Worm (Caenorhabditis elegans) whole organism, L1 larva: ENCODE measurements around the gene lrch-1.
A peak's percentile ranks its signal among the peaks of the same experiment; 100 is the strongest.

Source experiments
- C04F5.9 ChIP-seq: sonication (generic microtip); optimal IDR thresholded peaks from 2 replicates; lab custom pipeline; 2016; ENCODE audit warnings: missing genetic modification characterization, missing compliant biosample characterization
- C16A3.4 ChIP-seq: fragments of 150-350 bp; optimal IDR thresholded peaks from 2 replicates; lab custom pipeline; 2014; ENCODE audit warnings: missing biosample characterization, missing genetic modification characterization
- C34B4.2 ChIP-seq: sonication (generic microtip); optimal IDR thresholded peaks from 2 replicates; lab custom pipeline; 2017; ENCODE audit warnings: mild to moderate bottlenecking, missing genetic modification characterization, missing compliant biosample characterization
- F16B12.6 ChIP-seq: fragments of 150-350 bp; optimal IDR thresholded peaks from 2 replicates; lab custom pipeline; 2014; ENCODE audit warnings: missing biosample characterization, missing genetic modification characterization
- aly-2 ChIP-seq: fragments of 150-350 bp; optimal IDR thresholded peaks from 2 replicates; lab custom pipeline; 2014; ENCODE audit warnings: missing biosample characterization, missing genetic modification characterization
- ama-1 ChIP-seq: fragments of 150-350 bp; optimal IDR thresholded peaks from 2 replicates; lab custom pipeline; 2014
- ceh-8 ChIP-seq: fragments of 200-800 bp; sonication (Bioruptor generic); optimal IDR thresholded peaks from 2 replicates; lab custom pipeline; 2018; ENCODE audit warnings: mild to moderate bottlenecking, missing genetic modification characterization, moderate library complexity, missing compliant biosample characterization
- ces-1 ChIP-seq: fragments of 150-350 bp; optimal IDR thresholded peaks from 2 replicates; lab custom pipeline; 2014; ENCODE audit warnings: missing biosample characterization, missing genetic modification reagents, missing genetic modification characterization
- dsc-1 ChIP-seq: sonication (generic microtip); optimal IDR thresholded peaks from 2 replicates; lab custom pipeline; 2016; ENCODE audit warnings: mild to moderate bottlenecking, missing genetic modification characterization, missing compliant biosample characterization
- efl-1 ChIP-seq, 4 experiments: fragments of 150-350 bp; optimal IDR thresholded peaks in 3 of 4; peaks in 1 of 4; 1 replicate in 1 of 4; 2 replicates in 3 of 4; lab custom pipeline; 2014; ENCODE audit warnings: missing biosample characterization in 2 of 4, missing genetic modification characterization in 2 of 4, missing genetic modification reagents in 2 of 4
- efl-3 ChIP-seq: fragments of 200-800 bp; sonication (Bioruptor generic); optimal IDR thresholded peaks from 2 replicates; lab custom pipeline; 2018; ENCODE audit warnings: mild to moderate bottlenecking, missing genetic modification characterization, missing compliant biosample characterization
- elt-2 ChIP-seq: sonication (generic microtip); optimal IDR thresholded peaks from 2 replicates; lab custom pipeline; 2016; ENCODE audit warnings: missing genetic modification characterization, mild to moderate bottlenecking, inconsistent platforms, missing compliant biosample characterization, missing genetic modification reagents
- elt-3 ChIP-seq, 6 experiments: fragments of 150-350 bp in 1 of 6; sonication (generic microtip); optimal IDR thresholded peaks; 2 replicates each; lab custom pipeline; 2017 to 2018; ENCODE audit warnings: missing biosample characterization in 6 of 6, missing genetic modification characterization in 6 of 6, inconsistent platforms in 1 of 6
- ets-5 ChIP-seq: fragments of 200-800 bp; sonication (Bioruptor generic); IDR thresholded peaks from 2 replicates; pipeline ENCODE4 v1.3.6; 2022; ENCODE audit warnings: missing genetic modification characterization, missing compliant biosample characterization
- fos-1 ChIP-seq: fragments of 150-350 bp; optimal IDR thresholded peaks from 2 replicates; lab custom pipeline; 2014; ENCODE audit warnings: missing biosample characterization, missing genetic modification characterization
- grh-1 ChIP-seq: fragments of 200-800 bp; sonication (Bioruptor generic); IDR thresholded peaks from 2 replicates; pipeline ENCODE4 v1.3.6; 2022; ENCODE audit warnings: missing genetic modification reagents, missing genetic modification characterization, missing compliant biosample characterization
- hlh-17 ChIP-seq: fragments of 200-800 bp; sonication (Bioruptor generic); optimal IDR thresholded peaks from 2 replicates; lab custom pipeline; 2018; ENCODE audit warnings: missing genetic modification characterization, mild to moderate bottlenecking, missing compliant biosample characterization, moderate library complexity, borderline replicate concordance
- hpl-2 ChIP-seq: fragments of 150-350 bp; optimal IDR thresholded peaks from 2 replicates; lab custom pipeline; 2014; ENCODE audit warnings: missing biosample characterization, missing genetic modification reagents, missing genetic modification characterization
- irx-1 ChIP-seq: sonication (generic microtip); optimal IDR thresholded peaks from 2 replicates; lab custom pipeline; 2016; ENCODE audit warnings: missing genetic modification characterization, missing compliant biosample characterization
- jun-1 ChIP-seq: fragments of 150-350 bp; optimal IDR thresholded peaks from 2 replicates; lab custom pipeline; 2014; ENCODE audit warnings: missing biosample characterization, missing genetic modification reagents, missing genetic modification characterization
- lin-13 ChIP-seq: fragments of 150-350 bp; optimal IDR thresholded peaks from 2 replicates; lab custom pipeline; 2014; ENCODE audit warnings: missing biosample characterization, missing genetic modification reagents, missing genetic modification characterization
- lin-14 ChIP-seq: fragments of 200-800 bp; sonication (Bioruptor generic); optimal IDR thresholded peaks from 2 replicates; lab custom pipeline; 2018; ENCODE audit warnings: mild to moderate bottlenecking, missing genetic modification characterization, moderate library complexity, missing compliant biosample characterization
- lin-15B ChIP-seq: fragments of 150-350 bp; sonication (generic microtip); optimal IDR thresholded peaks from 3 replicates; lab custom pipeline; 2014; ENCODE audit warnings: missing biosample characterization, missing genetic modification characterization
- lin-35 ChIP-seq, 2 experiments: fragments of 150-350 bp; optimal IDR thresholded peaks; 2 replicates each; lab custom pipeline; 2014; ENCODE audit warnings: missing biosample characterization in 2 of 2, missing genetic modification characterization in 2 of 2, missing genetic modification reagents in 2 of 2
- lsy-2 ChIP-seq, 2 experiments: fragments of 150-350 bp; optimal IDR thresholded peaks; 2 replicates each; lab custom pipeline; 2014; ENCODE audit warnings: missing biosample characterization in 2 of 2, missing genetic modification characterization in 2 of 2
- mab-9 ChIP-seq: fragments of 200-800 bp; sonication (Bioruptor generic); IDR thresholded peaks from 2 replicates; pipeline ENCODE4 v1.3.6; 2022; ENCODE audit warnings: missing genetic modification reagents, missing genetic modification characterization, missing compliant biosample characterization
- mdl-1 ChIP-seq, 2 experiments: fragments of 150-350 bp; optimal IDR thresholded peaks; 2 replicates each; lab custom pipeline; 2014 to 2017; ENCODE audit warnings: missing biosample characterization in 2 of 2, missing genetic modification characterization in 2 of 2, inconsistent platforms in 1 of 2
- nhr-11 ChIP-seq: fragments of 150-350 bp; optimal IDR thresholded peaks from 2 replicates; lab custom pipeline; 2014; ENCODE audit warnings: missing biosample characterization, missing genetic modification characterization
- nhr-19 ChIP-seq: fragments of 200-800 bp; sonication (Bioruptor generic); conservative IDR thresholded peaks from 2 replicates; pipeline ENCODE4 v1.3.6; 2022; ENCODE audit warnings: missing genetic modification characterization, missing compliant biosample characterization
- nhr-20 ChIP-seq: sonication (generic microtip); optimal IDR thresholded peaks from 2 replicates; lab custom pipeline; 2016; ENCODE audit warnings: mild to moderate bottlenecking, missing genetic modification characterization, missing compliant biosample characterization
- nhr-47 ChIP-seq: sonication (generic microtip); optimal IDR thresholded peaks from 2 replicates; lab custom pipeline; 2016; ENCODE audit warnings: mild to moderate bottlenecking, missing genetic modification characterization, moderate library complexity, missing compliant biosample characterization
- nhr-71 ChIP-seq: sonication (generic microtip); optimal IDR thresholded peaks from 2 replicates; lab custom pipeline; 2016; ENCODE audit warnings: mild to moderate bottlenecking, missing genetic modification characterization, moderate library complexity, missing compliant biosample characterization
- nhr-76 ChIP-seq: sonication (generic microtip); optimal IDR thresholded peaks from 2 replicates; lab custom pipeline; 2017; ENCODE audit warnings: missing biosample characterization, missing genetic modification characterization
- nhr-77 ChIP-seq: fragments of 150-350 bp; optimal IDR thresholded peaks from 2 replicates; lab custom pipeline; 2014; ENCODE audit warnings: missing biosample characterization, missing genetic modification characterization
- nhr-90 ChIP-seq: sonication (generic microtip); optimal IDR thresholded peaks from 2 replicates; lab custom pipeline; 2016; ENCODE audit warnings: mild to moderate bottlenecking, missing genetic modification characterization, missing compliant biosample characterization; ENCODE audit not compliant: poor library complexity
- pag-3 ChIP-seq: sonication (generic microtip); optimal IDR thresholded peaks from 2 replicates; lab custom pipeline; 2017; ENCODE audit warnings: missing genetic modification characterization, mild to moderate bottlenecking, missing compliant biosample characterization, antibody characterized with exemption, borderline replicate concordance; ENCODE audit not compliant: insufficient read depth
- pax-3 ChIP-seq: fragments of 200-800 bp; sonication (Bioruptor generic); optimal IDR thresholded peaks from 2 replicates; lab custom pipeline; 2018; ENCODE audit warnings: mild to moderate bottlenecking, missing genetic modification characterization, moderate library complexity, missing compliant biosample characterization
- pqm-1 ChIP-seq: sonication (generic microtip); optimal IDR thresholded peaks from 3 replicates; lab custom pipeline; 2017; ENCODE audit warnings: missing biosample characterization, missing genetic modification characterization
- rnt-1 ChIP-seq: sonication (generic microtip); optimal IDR thresholded peaks from 2 replicates; lab custom pipeline; 2016; ENCODE audit warnings: mild to moderate bottlenecking, missing genetic modification characterization, moderate library complexity, missing compliant biosample characterization
- skn-1 ChIP-seq: fragments of 150-350 bp; optimal IDR thresholded peaks from 2 replicates; lab custom pipeline; 2014; ENCODE audit warnings: missing biosample characterization, missing genetic modification characterization
- snu-23 ChIP-seq: sonication (generic microtip); optimal IDR thresholded peaks from 2 replicates; lab custom pipeline; 2016; ENCODE audit warnings: missing genetic modification characterization, missing compliant biosample characterization
- sup-37 ChIP-seq: fragments of 200-800 bp; sonication (Bioruptor generic); optimal IDR thresholded peaks from 2 replicates; lab custom pipeline; 2018; ENCODE audit warnings: mild to moderate bottlenecking, missing genetic modification characterization, missing compliant biosample characterization
- swsn-7 ChIP-seq: sonication (generic microtip); optimal IDR thresholded peaks from 2 replicates; lab custom pipeline; 2016; ENCODE audit warnings: missing genetic modification characterization, missing compliant biosample characterization
- tbx-2 ChIP-seq: sonication (generic microtip); optimal IDR thresholded peaks from 2 replicates; lab custom pipeline; 2016; ENCODE audit warnings: missing genetic modification characterization, missing compliant biosample characterization
- tlp-1 ChIP-seq: fragments of 150-350 bp; optimal IDR thresholded peaks from 2 replicates; lab custom pipeline; 2014; ENCODE audit warnings: missing biosample characterization, missing genetic modification characterization
- unc-130 ChIP-seq: fragments of 150-350 bp; optimal IDR thresholded peaks from 2 replicates; lab custom pipeline; 2017; ENCODE audit warnings: missing biosample characterization, missing genetic modification characterization, inconsistent platforms
- unc-98 ChIP-seq: fragments of 200-800 bp; sonication (Bioruptor generic); IDR thresholded peaks from 2 replicates; pipeline ENCODE4 v1.3.6; 2022; ENCODE audit warnings: missing genetic modification characterization, missing compliant biosample characterization
- zip-4 ChIP-seq: fragments of 200-800 bp; sonication (Bioruptor generic); optimal IDR thresholded peaks from 2 replicates; lab custom pipeline; 2018; ENCODE audit warnings: mild to moderate bottlenecking, missing genetic modification characterization, moderate library complexity, missing compliant biosample characterization
- ztf-4 ChIP-seq: fragments of 150-350 bp; optimal IDR thresholded peaks from 2 replicates; lab custom pipeline; 2014; ENCODE audit warnings: missing biosample characterization, missing genetic modification characterization

The lrch-1 gene

DNA sequence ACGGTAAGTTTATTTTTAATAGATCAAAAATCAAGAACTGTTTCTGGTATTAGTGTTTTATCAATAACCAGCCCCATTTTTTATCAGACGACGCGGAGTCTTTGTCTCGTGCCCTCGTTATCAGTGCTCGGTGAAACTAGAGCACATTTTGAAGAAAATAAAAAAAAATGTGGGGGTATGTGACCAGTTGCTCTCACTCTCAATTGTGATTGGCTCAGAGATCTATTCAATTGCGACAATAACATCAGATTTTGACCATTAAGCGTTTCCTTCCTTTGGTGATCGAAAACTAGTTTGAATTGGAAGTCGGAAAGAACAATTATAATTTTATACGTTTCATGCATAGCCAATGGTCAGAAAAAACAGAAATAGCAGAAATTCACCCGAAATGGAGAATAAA is 40.0 kb upstream of the lrch-1 start:
- TF ChIP-seq mdl-1 (tag; optimal IDR thresholded peaks at IDR 0.05; lab: Kevin White, UChicago) (peak in 1 of 2 experiments; percentile 60), nhr-20 (tag; lab: Kevin White, UChicago) (peak; percentile 73), lin-35 (GFP tag; optimal IDR thresholded peaks at IDR 0.05; lab: Kevin White, UChicago) (peak in 1 of 2 experiments; percentile 32), snu-23 (GFP tag; lab: Kevin White, UChicago) (peak; percentile 3), skn-1 (tag; lab: Kevin White, UChicago) (no peak), rnt-1 (tag; lab: Kevin White, UChicago) (peak; percentile 47), nhr-71 (tag; lab: Kevin White, UChicago) (peak; percentile 50), lin-14 (peak; percentile 42), unc-98 (no peak), pqm-1 (no peak), ztf-4 (peak; percentile 31), fos-1 (tag; lab: Kevin White, UChicago) (peak; percentile 9), lsy-2 (tag; optimal IDR thresholded peaks at IDR 0.05; lab: Kevin White, UChicago) (peak in 1 of 2 experiments; percentile 46), jun-1 (tag; lab: Kevin White, UChicago) (no peak), nhr-19 (GFP tag; lab: Robert Waterston, UW) (peak; percentile 11; the same call in 1 of the 2 replicates), elt-2 (tag; lab: Kevin White, UChicago) (peak; percentile 78), hlh-17 (GFP tag; lab: Kevin White, UChicago) (no peak)
- TF ChIP-seq, all 84 proteins: peak for 12

DNA sequence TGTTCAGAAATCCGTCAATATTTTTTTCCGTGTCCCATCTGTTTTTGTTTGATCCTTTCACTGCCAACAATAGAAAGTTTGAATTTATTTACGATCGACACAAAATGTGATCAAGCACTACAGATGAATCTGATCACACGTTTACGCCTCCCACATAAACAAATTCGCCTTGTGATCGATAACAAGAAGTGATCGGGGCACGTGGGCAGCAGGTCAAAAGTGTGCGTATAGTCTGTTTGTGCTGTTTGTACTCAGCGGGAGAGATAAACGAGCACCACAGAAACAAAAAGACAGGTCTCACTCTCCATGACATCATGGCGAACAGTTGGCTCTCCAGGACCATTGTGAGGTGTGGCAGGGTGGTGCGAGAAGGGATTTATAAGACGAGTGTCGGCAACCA is 39.1 kb upstream of the lrch-1 start:
- TF ChIP-seq unc-130 (tag; lab: Kevin White, UChicago) (peak; percentile 95), tbx-2 (peak; percentile 90), nhr-76 (tag; lab: Kevin White, UChicago) (no peak), nhr-20 (tag; lab: Kevin White, UChicago) (peak; percentile 97), nhr-77 (tag; lab: Kevin White, UChicago) (no peak), nhr-19 (GFP tag; lab: Robert Waterston, UW) (peak; percentile 93), swsn-7 (peak; percentile 69), ets-5 (GFP tag; lab: Robert Waterston, UW) (no peak), zip-4 (GFP tag; lab: Kevin White, UChicago) (peak; percentile 3), pag-3 (tag; lab: Kevin White, UChicago) (peak; percentile 54), lin-13 (GFP tag; lab: Kevin White, UChicago) (peak; percentile 58), elt-2 (tag; lab: Kevin White, UChicago) (peak; percentile 92), rnt-1 (tag; lab: Kevin White, UChicago) (peak; percentile 94), irx-1 (tag; lab: Kevin White, UChicago) (peak; percentile 61), C16A3.4 (tag; lab: Kevin White, UChicago) (peak; percentile 65), lin-35 (GFP tag; optimal IDR thresholded peaks at IDR 0.05; lab: Kevin White, UChicago) (peak; percentile 53 to 86), C04F5.9 (tag; lab: Kevin White, UChicago) (no peak), efl-1 (optimal IDR thresholded peaks at IDR 0.05; lab: Kevin White, UChicago) (peak; percentile 34 to 42), efl-1 (GFP tag; optimal IDR thresholded peaks at IDR 0.05 in 1 of 2; lab: Kevin White, UChicago) (peak; percentile 10 to 84), ces-1 (GFP tag; lab: Kevin White, UChicago) (no peak), pax-3 (tag; lab: Kevin White, UChicago) (peak; percentile 9), F16B12.6 (tag; lab: Kevin White, UChicago) (no peak), nhr-90 (peak; percentile 91), grh-1 (peak; percentile 78), lsy-2 (tag; optimal IDR thresholded peaks at IDR 0.05; lab: Kevin White, UChicago) (peak; percentile 72 to 78), dsc-1 (tag; lab: Kevin White, UChicago) (peak; percentile 74), ceh-8 (no peak), C34B4.2 (no peak), ama-1 (peak; percentile 74), nhr-47 (peak; percentile 78), sup-37 (GFP tag; lab: Kevin White, UChicago) (peak; percentile 56), unc-98 (no peak), skn-1 (tag; lab: Kevin White, UChicago) (no peak), tlp-1 (tag; lab: Kevin White, UChicago) (no peak), aly-2 (tag; lab: Kevin White, UChicago) (no peak), lin-15B (tag; lab: Kevin White, UChicago) (no peak), efl-3 (GFP tag; lab: Kevin White, UChicago) (no peak), hpl-2 (no peak), nhr-11 (peak; percentile 89), mab-9 (GFP tag; lab: Robert Waterston, UW) (peak; percentile 48; the same call in 1 of the 2 replicates), elt-3 (tag; optimal IDR thresholded peaks at IDR 0.05; lab: Kevin White, UChicago) (peak in 2 of 6 experiments; percentile 71 to 86)
